Worm (Caenorhabditis elegans): Measurements from ENCODE around the gene cyp-13A7.

Gene cyp-13A7

DNA sequence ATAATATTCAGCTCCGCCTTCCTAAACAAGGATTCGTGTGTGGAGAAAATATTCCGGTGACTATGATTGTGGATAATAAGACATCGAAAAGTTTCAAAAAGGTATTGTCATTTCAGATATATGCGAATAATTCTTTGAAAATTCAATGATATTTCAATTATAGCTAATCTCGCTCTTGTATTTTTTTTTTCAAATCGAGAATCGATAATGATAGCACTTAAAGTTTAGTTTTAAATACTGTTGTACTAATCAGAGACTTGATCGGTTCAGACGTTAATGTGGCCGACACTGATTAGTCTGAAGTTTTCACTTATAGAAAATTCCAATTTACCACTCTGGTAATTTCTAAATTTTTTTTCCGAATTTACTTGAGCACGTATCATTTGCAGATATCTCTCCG lies 32.5 kb downstream of the cyp-13A7 start:
- no peak for TF ChIP-seq him-1 (tag; optimal IDR thresholded peaks at IDR 0.05)
- no peak for TF ChIP-seq dao-5 (tag; optimal IDR thresholded peaks at IDR 0.05)
- TF ChIP-seq W03F9.2 (tag; optimal IDR thresholded peaks at IDR 0.05) = no peak

ce11 chrII:9838260-9838935 lies 35.0 kb downstream of the cyp-13A7 start, which contains the start of gene arrd-4:
TSS of gene arrd-4 (minus strand) at chrII:9838310.
- no peak for TF ChIP-seq him-1 (tag; optimal IDR thresholded peaks at IDR 0.05)
- TF ChIP-seq W03F9.2 (tag; optimal IDR thresholded peaks at IDR 0.05) = no peak
- no peak for TF ChIP-seq dao-5 (tag; optimal IDR thresholded peaks at IDR 0.05)

ce11 chrII:9840313-9840712 lies 36.9 kb downstream of the cyp-13A7 start, which contains the start of gene ZK938.11:
TSS of gene ZK938.11 (minus strand) at chrII:9840413.
- TF ChIP-seq W03F9.2 (tag; optimal IDR thresholded peaks at IDR 0.05) (no peak), dao-5 (tag; optimal IDR thresholded peaks at IDR 0.05) (no peak), him-1 (tag; optimal IDR thresholded peaks at IDR 0.05) (no peak)

DNA sequence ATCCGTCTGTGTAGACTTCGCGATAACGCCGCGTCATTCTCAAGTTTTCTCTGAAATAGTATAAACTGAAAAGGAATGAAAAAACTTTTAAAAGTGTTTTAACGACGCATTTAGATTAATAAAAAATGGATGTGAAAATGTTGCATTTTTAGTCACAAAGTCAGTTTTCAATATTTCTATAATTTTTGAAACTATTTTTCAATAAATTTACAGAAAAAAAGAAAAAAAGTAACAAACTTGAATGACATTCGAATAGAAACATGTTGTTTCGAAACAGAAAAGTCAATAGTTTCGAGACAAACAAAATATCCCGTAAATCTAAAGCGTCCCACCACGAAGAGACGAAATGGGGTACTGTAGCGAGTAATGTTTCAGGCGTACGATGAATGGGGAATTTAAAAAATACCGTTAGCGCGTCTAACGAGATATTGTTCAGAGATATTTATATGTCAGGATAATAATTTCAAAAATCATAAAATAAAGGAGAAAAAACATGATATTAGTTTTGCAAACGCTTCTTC lies 38.6 kb downstream of the cyp-13A7 start, which contains the start of gene rnh-1.2:
Gene rnh-1.2, minus strand, starts transcription at position 51 of the 521 bp plus-strand sequence.
- no peak for TF ChIP-seq dao-5 (tag; optimal IDR thresholded peaks at IDR 0.05)
- TF ChIP-seq W03F9.2 (tag; optimal IDR thresholded peaks at IDR 0.05) = no peak
- TF ChIP-seq him-1 (tag; optimal IDR thresholded peaks at IDR 0.05) = no peak

DNA sequence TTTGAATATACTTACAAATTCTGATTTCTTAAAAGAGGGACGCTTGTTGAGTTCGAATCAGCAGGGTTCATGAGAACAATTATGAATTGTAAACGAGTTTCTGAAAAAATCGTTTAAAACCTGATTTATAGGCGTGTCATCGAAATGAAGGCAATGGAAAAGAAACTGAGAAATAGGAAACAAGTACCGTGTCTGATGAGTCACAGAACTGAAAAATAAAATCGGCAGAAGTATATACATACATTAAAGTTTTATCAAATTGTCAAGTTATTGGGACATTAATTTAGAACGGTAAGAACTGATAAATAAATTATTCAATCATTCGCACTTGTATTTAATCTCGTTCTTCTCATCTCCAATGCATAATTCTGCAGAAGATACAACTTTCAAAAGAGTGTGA lies 41.8 kb downstream of the cyp-13A7 start, which contains the start of gene chil-9:
Gene chil-9, minus strand, starts transcription at position 101 of the 400 bp plus-strand sequence.
- TF ChIP-seq W03F9.2 (tag; optimal IDR thresholded peaks at IDR 0.05) (no peak), dao-5 (tag; optimal IDR thresholded peaks at IDR 0.05) (no peak), him-1 (tag; optimal IDR thresholded peaks at IDR 0.05) (no peak)

DNA sequence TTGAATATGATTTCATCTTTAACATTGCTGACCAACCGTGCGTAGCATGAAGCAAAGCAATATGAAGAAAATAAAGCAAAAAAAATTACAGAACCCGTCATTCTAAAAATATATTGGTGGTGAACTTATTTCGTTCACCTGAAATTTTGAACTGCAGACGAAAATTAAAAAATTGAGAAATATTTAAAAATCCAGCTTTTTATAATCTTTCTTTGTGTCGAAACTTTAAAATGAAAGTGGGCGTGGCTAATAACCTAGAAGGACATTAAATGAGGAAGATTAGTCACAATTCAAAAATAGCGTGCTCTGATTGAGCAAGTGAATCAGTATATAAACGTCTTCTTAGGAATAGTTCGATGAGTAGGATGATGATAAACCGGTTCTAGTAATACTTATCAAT lies 46.1 kb downstream of the cyp-13A7 start, which contains the start of gene old-2:
Gene old-2, minus strand, starts transcription at position 101 of the 400 bp plus-strand sequence.
- TF ChIP-seq him-1 (tag; optimal IDR thresholded peaks at IDR 0.05) (no peak), W03F9.2 (tag; optimal IDR thresholded peaks at IDR 0.05) (no peak), dao-5 (tag; optimal IDR thresholded peaks at IDR 0.05) (no peak)

- TF ChIP-seq W03F9.2 (tag; optimal IDR thresholded peaks at IDR 0.05) = no peak
- TF ChIP-seq dao-5 (tag; optimal IDR thresholded peaks at IDR 0.05) = no peak
Measured at ce11 chrII:9850945-9851344, 47.5 kb downstream of the cyp-13A7 start, which contains the start of gene ZK938.10. TSS of gene ZK938.10 (minus strand) at chrII:9851045.

Measured in whole organism, L4/young adult.